Fruit fly (Drosophila melanogaster): ENCODE results near the gene Dys.

Gene Dys

DNA sequence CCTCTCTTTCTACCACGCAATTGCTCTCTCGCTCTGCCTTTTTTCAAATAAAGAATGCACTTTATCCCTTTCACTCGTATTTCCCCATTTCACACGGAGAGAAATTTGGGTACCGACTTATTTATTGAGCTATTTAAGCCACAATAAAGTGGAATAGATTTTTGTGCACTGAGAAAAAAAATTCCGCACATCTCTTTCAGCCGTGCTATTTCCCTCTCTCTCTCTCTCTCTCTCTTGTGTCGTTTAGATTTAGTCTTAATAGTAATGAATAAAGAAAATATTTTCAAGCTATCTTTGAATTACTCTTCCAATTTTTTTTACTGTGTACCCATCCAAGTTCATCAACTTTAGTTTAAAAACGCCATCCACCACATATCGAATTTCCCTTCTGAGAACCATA, 162.7 kb downstream of the Dys start (continued):
- TF ChIP-seq Scr (GFP tag; IDR thresholded peaks at IDR 0.05; ENCODE audit: partially characterized antibody) (no peak), CG17802 (tag; optimal IDR thresholded peaks at IDR 0.05) (no peak), HLH54F (GFP tag; optimal IDR thresholded peaks at IDR 0.05) (peak; percentile 60), HHEX (GFP tag; optimal IDR thresholded peaks at IDR 0.05) (peak; percentile 65), CoRest (tag; optimal IDR thresholded peaks at IDR 0.05) (peak; percentile 46), crol (GFP tag; IDR thresholded peaks at IDR 0.05) (no peak), Lpt (GFP tag; optimal IDR thresholded peaks at IDR 0.05) (no peak), pho (GFP tag; optimal IDR thresholded peaks at IDR 0.05) (peak; percentile 60), CG5180 (GFP tag; optimal IDR thresholded peaks at IDR 0.05) (no peak), zen (tag; optimal IDR thresholded peaks at IDR 0.05) (no peak), caup (GFP tag; optimal IDR thresholded peaks at IDR 0.05; ENCODE audit: severe bottlenecking) (peak; percentile 43), yki (optimal IDR thresholded peaks at IDR 0.05) (no peak), CG16813 (GFP tag; IDR thresholded peaks at IDR 0.05; ENCODE audit: partially characterized antibody) (no peak), CG11696 (GFP tag; IDR thresholded peaks at IDR 0.05) (0 out of 2 replicates have a peak, but pooled peaks have one; percentile 49), C15 (GFP tag; IDR thresholded peaks at IDR 0.05) (0 out of 3 replicates have a peak, but pooled peaks have one; percentile 51), CG10959 (GFP tag; IDR thresholded peaks at IDR 0.05) (no peak), CG1832 (GFP tag; optimal IDR thresholded peaks at IDR 0.05) (no peak), bigmax (GFP tag; optimal IDR thresholded peaks at IDR 0.05) (no peak), ftz-f1 (GFP tag; optimal IDR thresholded peaks at IDR 0.05) (no peak), CG7987 (GFP tag; optimal IDR thresholded peaks at IDR 0.05) (no peak), ash1 (GFP tag; optimal IDR thresholded peaks at IDR 0.05) (no peak), Pdp1 (GFP tag; optimal IDR thresholded peaks at IDR 0.05) (peak; percentile 58 to 66), so (GFP tag; IDR thresholded peaks at IDR 0.05) (peak; percentile 58; the same call in 1 of the 3 replicates), NC2α (GFP tag; optimal IDR thresholded peaks at IDR 0.05) (no peak), ewg (GFP tag; optimal IDR thresholded peaks at IDR 0.05) (peak; percentile 9), mld (GFP tag; IDR thresholded peaks at IDR 0.05; ENCODE audit: partially characterized antibody) (no peak), al (GFP tag; IDR thresholded peaks at IDR 0.05) (peak; percentile 61), Hand (GFP tag; optimal IDR thresholded peaks at IDR 0.05) (no peak), ap (GFP tag; IDR thresholded peaks at IDR 0.05) (no peak), CG14441 (GFP tag; IDR thresholded peaks at IDR 0.05) (peak; percentile 67), Dad (GFP tag; optimal IDR thresholded peaks at IDR 0.05) (peak; percentile 17), CG8359 (GFP tag; optimal IDR thresholded peaks at IDR 0.05; ENCODE audit: borderline replicate concordance) (no peak), CG17359 (tag; optimal IDR thresholded peaks at IDR 0.05) (peak; percentile 60), Sin3A (optimal IDR thresholded peaks at IDR 0.05) (no peak), CrebB (tag; optimal IDR thresholded peaks at IDR 0.05) (no peak), CG8944 (GFP tag; optimal IDR thresholded peaks at IDR 0.05) (peak; percentile 56), CG13123 (GFP tag; optimal IDR thresholded peaks at IDR 0.05) (no peak), Neu2 (GFP tag; optimal IDR thresholded peaks at IDR 0.05; ENCODE audit: borderline replicate concordance) (no peak), CG10147 (GFP tag; optimal IDR thresholded peaks at IDR 0.05) (no peak), seq (GFP tag; IDR thresholded peaks at IDR 0.05) (peak; percentile 52; the same call in 1 of the 2 replicates), CG11247 (GFP tag; IDR thresholded peaks at IDR 0.05) (no peak), CG12219 (GFP tag; optimal IDR thresholded peaks at IDR 0.05) (peak; percentile 9), CG11560 (tag; IDR thresholded peaks at IDR 0.05) (no peak), sr (GFP tag; IDR thresholded peaks at IDR 0.05) (no peak), luna (GFP tag; optimal IDR thresholded peaks at IDR 0.05) (no peak), ase (GFP tag; IDR thresholded peaks at IDR 0.05) (0 out of 3 replicates have a peak, but pooled peaks have one; percentile 59), pros (GFP tag; optimal IDR thresholded peaks at IDR 0.05) (no peak), hth (optimal IDR thresholded peaks at IDR 0.05) (no peak), vvl (GFP tag; IDR thresholded peaks at IDR 0.05) (peak; percentile 73; the same call in 1 of the 2 replicates), bsh (GFP tag; optimal IDR thresholded peaks at IDR 0.05) (peak in 1 of 2 experiments; percentile 68), Dll (GFP tag; IDR thresholded peaks at IDR 0.05; ENCODE audit: partially characterized antibody) (no peak)
